Fruit fly (Drosophila melanogaster) whole organism, wandering third instar larva: Measurements from ENCODE around the gene wts.

Source experiments
- CG32264 ChIP-seq: fragments of 200-800 bp; sonication (Bioruptor generic); optimal IDR thresholded peaks from 2 replicates; lab custom pipeline; 2016; ENCODE audit warnings: missing biosample characterization, missing genetic modification characterization
- CG9705 ChIP-seq: fragments of 200-800 bp; sonication (Bioruptor generic); optimal IDR thresholded peaks from 2 replicates; lab custom pipeline; 2018; ENCODE audit warnings: missing biosample characterization, mild to moderate bottlenecking, missing genetic modification characterization
- GATAd ChIP-seq: sonication (Bioruptor generic); optimal IDR thresholded peaks from 2 replicates; lab custom pipeline; 2016; ENCODE audit warnings: missing biosample characterization, missing genetic modification characterization
- Hnf4 ChIP-seq: fragments of 200-800 bp; sonication (Bioruptor generic); optimal IDR thresholded peaks from 2 replicates; lab custom pipeline; 2016; ENCODE audit warnings: missing biosample characterization, mild to moderate bottlenecking, missing genetic modification characterization
- Hr78 ChIP-seq: fragments of >200 bp; optimal IDR thresholded peaks from 2 replicates; lab custom pipeline; 2017; ENCODE audit warnings: missing biosample characterization, missing genetic modification characterization
- Mio ChIP-seq: sonication (Bioruptor generic); optimal IDR thresholded peaks from 2 replicates; lab custom pipeline; 2016; ENCODE audit warnings: missing biosample characterization, missing genetic modification characterization
- Myc ChIP-seq: fragments of >200 bp; optimal IDR thresholded peaks from 2 replicates; lab custom pipeline; 2017
- OdsH ChIP-seq: fragments of 200-800 bp; sonication (Bioruptor generic); optimal IDR thresholded peaks from 2 replicates; lab custom pipeline; 2016; ENCODE audit warnings: missing biosample characterization, mild to moderate bottlenecking, missing genetic modification characterization
- Rel ChIP-seq, 2 experiments: fragments of 200-800 bp; sonication (Bioruptor generic) in 1 of 2; optimal IDR thresholded peaks; 2 replicates in 1 of 2; 3 replicates in 1 of 2; lab custom pipeline; 2016 to 2019; ENCODE audit warnings: mild to moderate bottlenecking in 2 of 2, missing biosample characterization in 2 of 2, missing genetic modification characterization in 2 of 2, moderate library complexity in 1 of 2
- dsf ChIP-seq: sonication (Bioruptor generic); optimal IDR thresholded peaks from 2 replicates; lab custom pipeline; 2016; ENCODE audit warnings: missing biosample characterization, missing genetic modification characterization, borderline replicate concordance
- lola ChIP-seq: fragments of >200 bp; optimal IDR thresholded peaks from 2 replicates; lab custom pipeline; 2017; ENCODE audit warnings: missing biosample characterization, missing genetic modification characterization
- pan ChIP-seq: fragments of >200 bp; optimal IDR thresholded peaks from 2 replicates; lab custom pipeline; 2017
- psq ChIP-seq: fragments of 200-800 bp; sonication (Bioruptor generic); optimal IDR thresholded peaks from 3 replicates; lab custom pipeline; 2017; ENCODE audit warnings: missing biosample characterization, mild to moderate bottlenecking, missing genetic modification characterization, moderate library complexity
- usp ChIP-seq: fragments of >200 bp; optimal IDR thresholded peaks from 2 replicates; lab custom pipeline; 2017; ENCODE audit warnings: missing biosample characterization, missing genetic modification characterization

DNA sequence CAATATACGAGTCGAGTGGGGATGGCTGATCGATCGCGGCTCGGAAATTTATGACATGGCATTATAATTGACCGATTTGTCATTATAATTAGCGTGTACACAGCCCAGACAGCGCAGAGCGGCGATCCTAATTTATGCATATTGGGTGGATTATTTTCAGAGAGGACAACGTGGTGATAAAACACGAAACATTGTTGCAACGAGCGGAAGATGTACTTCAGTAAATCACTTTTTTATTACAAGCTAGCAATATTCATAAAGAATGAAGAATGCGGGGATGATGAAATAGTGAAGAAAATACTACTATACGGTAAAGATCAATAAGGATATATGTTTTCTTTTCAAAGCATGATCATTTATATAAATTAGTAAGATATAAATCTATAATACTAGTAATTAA, 38.0 kb upstream of the wts start:
- no peak for TF ChIP-seq lola (GFP tag; lab: Kevin White, UChicago)
- no peak for TF ChIP-seq OdsH (GFP tag; lab: Kevin White, UChicago)
- no peak for TF ChIP-seq GATAd (GFP tag; lab: Kevin White, UChicago)
- no peak for TF ChIP-seq psq (GFP tag; lab: Kevin White, UChicago)
- TF ChIP-seq pan (lab: Kevin White, UChicago) = no peak
- TF ChIP-seq usp (GFP tag; lab: Kevin White, UChicago) = no peak
- TF ChIP-seq Myc = no peak
- no peak for TF ChIP-seq Mio (GFP tag; lab: Kevin White, UChicago)
- TF ChIP-seq Rel (GFP tag; optimal IDR thresholded peaks at IDR 0.05; lab: Kevin White, UChicago) = no peak
- no peak for TF ChIP-seq Rel (tag; optimal IDR thresholded peaks at IDR 0.05; lab: Kevin White, UChicago)
- no peak for TF ChIP-seq dsf (GFP tag; lab: Kevin White, UChicago)
- TF ChIP-seq Hnf4 = no peak
- no peak for TF ChIP-seq CG9705
- TF ChIP-seq Hr78 (GFP tag; lab: Kevin White, UChicago) = no peak
- TF ChIP-seq CG32264 (GFP tag; lab: Kevin White, UChicago) = no peak
